Worm (Caenorhabditis elegans): ENCODE data around the gene ZK1290.10.
A peak's percentile ranks its signal among the peaks of the same experiment; 100 is the strongest.

Gene ZK1290.10

DNA sequence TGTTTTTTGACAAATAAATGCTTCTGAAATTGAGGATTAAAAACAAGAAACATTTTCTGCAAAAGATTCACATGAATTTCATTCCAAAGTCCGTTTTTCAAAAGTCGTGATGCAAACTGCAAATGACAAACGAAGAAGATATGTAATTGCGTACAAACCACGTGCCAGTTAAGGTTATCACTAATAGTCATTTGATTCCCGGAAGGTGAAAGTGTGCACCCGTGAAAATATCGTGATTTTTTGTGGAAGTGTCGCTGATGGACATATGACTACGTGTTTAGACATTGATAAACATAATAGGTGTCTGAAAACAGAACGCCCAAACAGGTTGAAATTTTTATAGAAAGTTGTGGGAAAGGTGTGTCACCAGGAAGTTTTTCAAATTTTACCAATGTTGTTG is 25.5 kb downstream of the ZK1290.10 start:
- peak; percentile 66 for TF ChIP-seq fos-1 (tag; optimal IDR thresholded peaks at IDR 0.05)
- TF ChIP-seq nhr-21 (tag; optimal IDR thresholded peaks at IDR 0.05): peak; percentile 83
- TF ChIP-seq blmp-1 (tag; optimal IDR thresholded peaks at IDR 0.05; ENCODE audit: insufficient read depth): peak; percentile 87
- peak; percentile 93 for TF ChIP-seq sma-3 (GFP tag; optimal IDR thresholded peaks at IDR 0.05)
- TF ChIP-seq crh-2 (tag; optimal IDR thresholded peaks at IDR 0.05): peak; percentile 76
- no peak for TF ChIP-seq ztf-1 (GFP tag; conservative IDR thresholded peaks at IDR 0.05)
- TF ChIP-seq gmeb-1 (tag; optimal IDR thresholded peaks at IDR 0.05): peak; percentile 64
- TF ChIP-seq unc-39 (tag; optimal IDR thresholded peaks at IDR 0.05): no peak
- TF ChIP-seq sma-9 (GFP tag; optimal IDR thresholded peaks at IDR 0.05): peak; percentile 98
- TF ChIP-seq sma-9 (tag; optimal IDR thresholded peaks at IDR 0.05): no peak
- no peak for TF ChIP-seq nhr-25 (tag; optimal IDR thresholded peaks at IDR 0.05)
- peak; percentile 71 for TF ChIP-seq nhr-129 (tag; optimal IDR thresholded peaks at IDR 0.05)
- TF ChIP-seq sem-4 (tag; optimal IDR thresholded peaks at IDR 0.05): no peak
- peak in 1 of 2 experiments; percentile 53 for TF ChIP-seq mdl-1 (tag; optimal IDR thresholded peaks at IDR 0.05)

- no peak for TF ChIP-seq ztf-11 (tag; optimal IDR thresholded peaks at IDR 0.05)
- TF ChIP-seq ceh-82 (tag; optimal IDR thresholded peaks at IDR 0.05): no peak
- no peak for TF ChIP-seq fos-1 (tag; optimal IDR thresholded peaks at IDR 0.05)
- TF ChIP-seq lin-39 (tag; optimal IDR thresholded peaks at IDR 0.05): no peak
- no peak for TF ChIP-seq nhr-11 (tag; optimal IDR thresholded peaks at IDR 0.05)
- TF ChIP-seq mab-5 (tag; optimal IDR thresholded peaks at IDR 0.05): no peak
- no peak for TF ChIP-seq skn-1 (tag; optimal IDR thresholded peaks at IDR 0.05)
- TF ChIP-seq nhr-25 (tag; optimal IDR thresholded peaks at IDR 0.05): no peak
- no peak for TF ChIP-seq nhr-23 (tag; optimal IDR thresholded peaks at IDR 0.05)
- no peak for TF ChIP-seq sma-3 (GFP tag; optimal IDR thresholded peaks at IDR 0.05)
- no peak for TF ChIP-seq gmeb-1 (tag; optimal IDR thresholded peaks at IDR 0.05)
- no peak for TF ChIP-seq crh-2 (tag; optimal IDR thresholded peaks at IDR 0.05)
- no peak for TF ChIP-seq snpc-4 (tag; optimal IDR thresholded peaks at IDR 0.05)
- TF ChIP-seq R02D3.7 (tag; optimal IDR thresholded peaks at IDR 0.05): no peak
- no peak for TF ChIP-seq elt-1 (tag; optimal IDR thresholded peaks at IDR 0.05)
- TF ChIP-seq peb-1 (tag; optimal IDR thresholded peaks at IDR 0.05): no peak
- no peak for TF ChIP-seq sem-4 (tag; optimal IDR thresholded peaks at IDR 0.05)
- TF ChIP-seq alr-1 (tag; optimal IDR thresholded peaks at IDR 0.05): no peak
- TF ChIP-seq lsy-2 (tag; optimal IDR thresholded peaks at IDR 0.05): no peak
- no peak for TF ChIP-seq nhr-21 (tag; optimal IDR thresholded peaks at IDR 0.05)
Measured at ce11 chrII:7525458-7525857, 28.2 kb downstream of the ZK1290.10 start, which contains the start of the genes ZK1290.7 and rnh-1.1. Gene ZK1290.7 (minus strand): TSS chrII:7525558. Gene rnh-1.1 (plus strand): TSS chrII:7525738.

ce11 chrII:7523281-7523680 is 30.4 kb downstream of the ZK1290.10 start, which contains the start of gene ZK1290.15:
Gene ZK1290.15 (plus strand): TSS chrII:7523581.
- no peak for TF ChIP-seq fos-1 (tag; optimal IDR thresholded peaks at IDR 0.05)

DNA sequence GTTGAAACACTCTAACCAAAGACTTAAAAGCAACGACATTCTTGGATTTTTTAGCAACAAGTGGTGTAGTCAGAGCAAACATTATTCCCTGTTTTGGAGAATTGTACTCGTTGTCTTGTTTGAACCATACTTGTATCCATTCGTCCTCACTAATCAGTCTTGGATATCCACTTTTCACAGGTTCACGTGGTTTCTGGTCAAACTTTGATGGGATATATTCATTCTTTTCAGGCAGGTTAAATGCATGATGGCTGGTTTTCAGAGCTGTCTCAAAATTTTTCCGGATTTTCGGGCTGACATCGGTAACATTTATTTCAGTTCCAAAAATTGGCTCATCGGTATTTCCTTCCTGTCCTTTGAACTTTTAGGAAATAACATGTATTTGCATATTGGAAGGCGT is 32.3 kb downstream of the ZK1290.10 start:
- TF ChIP-seq nhr-77 (tag; optimal IDR thresholded peaks at IDR 0.05) (no peak), Y55F3AM.14 (GFP tag; optimal IDR thresholded peaks at IDR 0.05) (no peak), sma-3 (GFP tag; optimal IDR thresholded peaks at IDR 0.05) (no peak), mbf-1 (tag; optimal IDR thresholded peaks at IDR 0.05) (no peak)

- TF ChIP-seq unc-55 (GFP tag; optimal IDR thresholded peaks at IDR 0.05) (no peak), ztf-11 (tag; optimal IDR thresholded peaks at IDR 0.05) (no peak), nhr-129 (tag; optimal IDR thresholded peaks at IDR 0.05) (no peak), nhr-77 (tag; optimal IDR thresholded peaks at IDR 0.05) (no peak), nhr-6 (tag; optimal IDR thresholded peaks at IDR 0.05) (no peak), F13H6.1 (tag; optimal IDR thresholded peaks at IDR 0.05) (no peak), lin-39 (tag; optimal IDR thresholded peaks at IDR 0.05) (no peak), nhr-11 (tag; optimal IDR thresholded peaks at IDR 0.05) (no peak), elt-3 (tag; optimal IDR thresholded peaks at IDR 0.05) (no peak), nhr-25 (tag; optimal IDR thresholded peaks at IDR 0.05) (no peak), sma-9 (GFP tag; optimal IDR thresholded peaks at IDR 0.05) (no peak), sma-9 (tag; optimal IDR thresholded peaks at IDR 0.05) (no peak), unc-39 (tag; optimal IDR thresholded peaks at IDR 0.05) (no peak), aly-2 (tag; optimal IDR thresholded peaks at IDR 0.05) (no peak), dmd-4 (tag; optimal IDR thresholded peaks at IDR 0.05) (no peak)
Measured at ce11 chrII:7519221-7519620, 34.5 kb downstream of the ZK1290.10 start, which contains the start of gene glb-9. Gene glb-9 (minus strand): TSS chrII:7519321.
